Fruit fly (Drosophila melanogaster) whole organism, embryonic: ENCODE data around the gene GCS2beta.

Experiments used
- CG5180 ChIP-seq: fragments of 200-800 bp; sonication (Bioruptor generic); optimal IDR thresholded peaks from 3 replicates; lab custom pipeline; 2017; ENCODE audit warnings: missing biosample characterization, missing genetic modification characterization, mild to moderate bottlenecking, moderate library complexity, missing genetic modification reagents
- GATAe ChIP-seq: fragments of 200-800 bp; sonication (Bioruptor generic); conservative IDR thresholded peaks from 2 replicates; pipeline ENCODE4 v1.3.6; 2022; ENCODE audit warnings: missing biosample characterization, missing genetic modification characterization
- Gug ChIP-seq: fragments of 200-800 bp; sonication (Bioruptor generic); IDR thresholded peaks from 4 replicates; pipeline ENCODE4 v1.3.6; 2022; ENCODE audit warnings: missing biosample characterization, missing genetic modification characterization
- Mad ChIP-seq: fragments of 200-800 bp; sonication (Bioruptor generic); optimal IDR thresholded peaks from 2 replicates; lab custom pipeline; 2016; ENCODE audit warnings: missing biosample characterization, missing genetic modification characterization
- NC2α ChIP-seq: fragments of 200-800 bp; sonication (Bioruptor generic); optimal IDR thresholded peaks from 2 replicates; lab custom pipeline; 2016; ENCODE audit warnings: missing biosample characterization, missing genetic modification characterization
- Oli ChIP-seq: fragments of 200-800 bp; sonication (Bioruptor generic); optimal IDR thresholded peaks from 2 replicates; lab custom pipeline; 2018; ENCODE audit warnings: missing biosample characterization, mild to moderate bottlenecking, missing genetic modification characterization, moderate library complexity
- exex ChIP-seq: fragments of 200-800 bp; sonication (Bioruptor generic); optimal IDR thresholded peaks from 4 replicates; lab custom pipeline; 2018; ENCODE audit warnings: missing biosample characterization, mild to moderate bottlenecking, missing genetic modification characterization, moderate library complexity
- h ChIP-seq: fragments of >200 bp; optimal IDR thresholded peaks from 2 replicates; lab custom pipeline; 2017
- sima ChIP-seq: fragments of 200-800 bp; sonication (Bioruptor generic); optimal IDR thresholded peaks from 2 replicates; lab custom pipeline; 2016; ENCODE audit warnings: missing biosample characterization, missing genetic modification characterization
- vvl ChIP-seq: fragments of 200-800 bp; sonication (Bioruptor generic); IDR thresholded peaks from 2 replicates; pipeline ENCODE4 v1.3.6; 2022; ENCODE audit warnings: missing biosample characterization, missing genetic modification characterization

DNA sequence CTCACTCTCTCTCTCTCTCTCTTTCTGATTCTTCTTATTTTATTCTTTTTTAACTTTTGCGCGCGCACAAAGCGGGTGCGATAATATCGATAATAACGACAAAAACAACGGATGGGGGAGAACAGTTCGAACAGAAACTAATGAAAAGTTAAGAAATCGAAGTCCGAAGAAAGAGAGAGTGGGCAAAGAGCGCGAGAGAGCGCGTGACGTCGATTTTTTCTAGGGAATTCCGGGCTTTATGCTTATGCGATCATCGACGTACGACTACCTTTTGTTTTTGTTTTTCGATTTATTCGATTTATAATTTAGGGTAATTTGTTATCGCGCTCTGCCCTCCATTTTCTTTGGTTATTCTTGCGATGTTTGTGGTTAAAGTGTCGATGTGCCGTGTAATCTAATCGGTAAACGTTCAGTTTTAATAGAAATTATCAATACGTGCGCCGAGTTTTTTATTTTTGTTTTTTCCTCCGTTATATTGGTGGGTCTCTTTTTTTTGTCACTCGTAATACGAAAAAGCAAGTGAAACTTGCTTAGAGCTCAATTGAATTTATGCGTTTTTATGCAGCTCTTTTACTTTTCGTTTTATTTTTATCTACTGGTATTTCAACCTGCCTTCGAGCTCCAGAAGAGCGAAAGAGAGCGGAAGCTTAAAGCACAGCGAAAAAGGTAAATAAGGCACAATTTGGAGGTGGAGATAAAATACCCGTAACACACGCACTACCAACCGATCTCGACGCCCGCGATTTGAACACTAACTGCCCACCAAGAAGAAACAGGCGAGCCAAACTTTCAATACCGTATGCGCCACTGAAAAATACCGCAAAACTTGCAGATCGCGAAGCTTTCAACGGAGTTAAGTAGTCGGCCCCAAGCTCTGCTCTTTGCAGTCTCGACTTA, 34.3 kb downstream of the GCS2beta start, which contains the start of gene dl:
- TF ChIP-seq sima (GFP tag; lab: Kevin White, UChicago) (no peak), h (lab: Kevin White, UChicago) (no peak), vvl (no peak), Oli (tag; lab: Kevin White, UChicago) (no peak), GATAe (peak; percentile 18; the same call in 1 of the 2 replicates), exex (tag; lab: Kevin White, UChicago) (peak; percentile 95), Mad (GFP tag; lab: Kevin White, UChicago) (no peak), Gug (no peak), NC2α (no peak), CG5180 (no peak)
